Fruit fly (Drosophila melanogaster) whole organism, embryonic: ENCODE measurements around the gene CG12783.
A peak's percentile ranks its signal among the peaks of the same experiment; 100 is the strongest.

Experiments used
- Aef1 ChIP-seq: fragments of 200-800 bp; sonication (Bioruptor generic); IDR thresholded peaks from 3 replicates; pipeline ENCODE4 v1.3.6; 2022; ENCODE audit warnings: missing biosample characterization, missing genetic modification characterization
- BEAF-32 ChIP-seq: fragments of 200-800 bp; sonication (Bioruptor generic); optimal IDR thresholded peaks from 3 replicates; lab custom pipeline; 2017; ENCODE audit warnings: missing biosample characterization, missing genetic modification characterization, mild to moderate bottlenecking, moderate library complexity, missing genetic modification reagents
- CG10431 ChIP-seq: fragments of 200-800 bp; sonication (Bioruptor generic); optimal IDR thresholded peaks from 3 replicates; lab custom pipeline; 2018; ENCODE audit warnings: missing biosample characterization, mild to moderate bottlenecking, missing genetic modification characterization
- CG10565 ChIP-seq: fragments of 200-800 bp; sonication (Bioruptor generic); optimal IDR thresholded peaks from 3 replicates; lab custom pipeline; 2016; ENCODE audit warnings: missing biosample characterization, mild to moderate bottlenecking, missing genetic modification characterization
- CG10979 ChIP-seq: fragments of 200-800 bp; sonication (Bioruptor generic); optimal IDR thresholded peaks from 2 replicates; lab custom pipeline; 2018; ENCODE audit warnings: missing biosample characterization, mild to moderate bottlenecking, missing genetic modification characterization, moderate library complexity
- CG12299 ChIP-seq: fragments of 200-800 bp; sonication (Bioruptor generic); optimal IDR thresholded peaks from 2 replicates; lab custom pipeline; 2018; ENCODE audit warnings: missing biosample characterization, mild to moderate bottlenecking, missing genetic modification characterization
- CG13424 ChIP-seq: fragments of 200-800 bp; sonication (Bioruptor generic); optimal IDR thresholded peaks from 2 replicates; lab custom pipeline; 2019; ENCODE audit warnings: missing biosample characterization, mild to moderate bottlenecking, missing genetic modification characterization, moderate library complexity
- CG14014 ChIP-seq: fragments of 200-800 bp; sonication (Bioruptor generic); IDR thresholded peaks from 2 replicates; pipeline ENCODE4 v1.3.6; 2022; ENCODE audit warnings: missing biosample characterization, missing genetic modification characterization
- CG14667 ChIP-seq: fragments of 200-800 bp; sonication (Bioruptor generic); IDR thresholded peaks from 2 replicates; pipeline ENCODE4 v1.3.6; 2022; ENCODE audit warnings: missing biosample characterization, missing genetic modification characterization
- CG1529 ChIP-seq: fragments of 200-800 bp; sonication (Bioruptor generic); optimal IDR thresholded peaks from 3 replicates; lab custom pipeline; 2018; ENCODE audit warnings: missing biosample characterization, missing genetic modification characterization
- CG1647 ChIP-seq: fragments of 200-800 bp; sonication (Bioruptor generic); optimal IDR thresholded peaks from 3 replicates; lab custom pipeline; 2016; ENCODE audit warnings: missing biosample characterization, missing genetic modification characterization
- CG16815 ChIP-seq: fragments of 200-800 bp; sonication (Bioruptor generic); optimal IDR thresholded peaks from 3 replicates; lab custom pipeline; 2017; ENCODE audit warnings: missing biosample characterization, mild to moderate bottlenecking, missing genetic modification characterization
- CG17385 ChIP-seq: fragments of 200-800 bp; sonication (Bioruptor generic); optimal IDR thresholded peaks from 3 replicates; lab custom pipeline; 2018; ENCODE audit warnings: missing biosample characterization, mild to moderate bottlenecking, missing genetic modification characterization
- CG17912 ChIP-seq: fragments of 200-800 bp; sonication (Bioruptor generic); optimal IDR thresholded peaks from 2 replicates; lab custom pipeline; 2018; ENCODE audit warnings: missing biosample characterization, mild to moderate bottlenecking, missing genetic modification characterization
- CG30020 ChIP-seq: fragments of 200-800 bp; optimal IDR thresholded peaks from 2 replicates; lab custom pipeline; 2019; ENCODE audit warnings: missing biosample characterization, mild to moderate bottlenecking, missing genetic modification characterization, moderate library complexity
- CG30403 ChIP-seq: fragments of 200-800 bp; sonication (Bioruptor generic); optimal IDR thresholded peaks from 3 replicates; lab custom pipeline; 2016; ENCODE audit warnings: missing biosample characterization, missing genetic modification characterization
- CG33557 ChIP-seq: fragments of 200-800 bp; sonication (Bioruptor generic); optimal IDR thresholded peaks from 2 replicates; lab custom pipeline; 2019; ENCODE audit warnings: missing biosample characterization, mild to moderate bottlenecking, missing genetic modification characterization, moderate library complexity
- CG34224 ChIP-seq: fragments of 200-800 bp; sonication (Bioruptor generic); IDR thresholded peaks from 3 replicates; pipeline ENCODE4 v1.3.6; 2022; ENCODE audit warnings: missing biosample characterization, missing genetic modification characterization; ENCODE audit not compliant: partially characterized antibody
- CG42726 ChIP-seq: fragments of 200-800 bp; sonication (Bioruptor generic); IDR thresholded peaks from 2 replicates; pipeline ENCODE4 v1.3.6; 2022; ENCODE audit warnings: missing biosample characterization, missing genetic modification characterization; ENCODE audit not compliant: partially characterized antibody
- CG43689 ChIP-seq: fragments of 200-800 bp; sonication (Bioruptor generic); IDR thresholded peaks from 2 replicates; pipeline ENCODE4 v1.3.6; 2022; ENCODE audit warnings: missing biosample characterization, missing genetic modification characterization
- CG4617 ChIP-seq: fragments of 200-800 bp; sonication (Bioruptor generic); optimal IDR thresholded peaks from 3 replicates; lab custom pipeline; 2016; ENCODE audit warnings: missing biosample characterization, missing genetic modification characterization, borderline replicate concordance
- CG5245 ChIP-seq: fragments of 200-800 bp; sonication (Bioruptor generic); optimal IDR thresholded peaks from 3 replicates; lab custom pipeline; 2016; ENCODE audit warnings: missing biosample characterization, missing genetic modification characterization
- CG6175 ChIP-seq: fragments of 200-800 bp; sonication (Bioruptor generic); IDR thresholded peaks from 3 replicates; pipeline ENCODE4 v1.3.6; 2022; ENCODE audit warnings: missing biosample characterization, missing genetic modification characterization
- CG7556 ChIP-seq: fragments of 200-800 bp; sonication (Bioruptor generic); optimal IDR thresholded peaks from 2 replicates; lab custom pipeline; 2017; ENCODE audit warnings: missing biosample characterization, mild to moderate bottlenecking, missing genetic modification characterization
- CG8765 ChIP-seq: fragments of 200-800 bp; sonication (Bioruptor generic); IDR thresholded peaks from 2 replicates; pipeline ENCODE4 v1.3.6; 2022; ENCODE audit warnings: missing biosample characterization, missing genetic modification characterization
- CG9609 ChIP-seq: fragments of 200-800 bp; sonication (Bioruptor generic); optimal IDR thresholded peaks from 3 replicates; lab custom pipeline; 2016; ENCODE audit warnings: missing biosample characterization, missing genetic modification characterization
- Dref ChIP-seq: fragments of 200-800 bp; sonication (Bioruptor generic); IDR thresholded peaks from 2 replicates; pipeline ENCODE4 v1.3.6; 2022; ENCODE audit warnings: missing biosample characterization, missing genetic modification characterization
- ERR ChIP-seq: fragments of 200-800 bp; sonication (Bioruptor generic); optimal IDR thresholded peaks from 2 replicates; lab custom pipeline; 2016; ENCODE audit warnings: missing biosample characterization, missing genetic modification characterization
- HHEX ChIP-seq: fragments of 200-800 bp; sonication (Bioruptor generic); optimal IDR thresholded peaks from 3 replicates; lab custom pipeline; 2017; ENCODE audit warnings: missing biosample characterization, mild to moderate bottlenecking, missing genetic modification characterization, missing genetic modification reagents
- HLH54F ChIP-seq: fragments of 200-800 bp; sonication (Bioruptor generic); optimal IDR thresholded peaks from 3 replicates; lab custom pipeline; 2016; ENCODE audit warnings: missing biosample characterization, missing genetic modification characterization
- Hand ChIP-seq: fragments of 200-800 bp; sonication (Bioruptor generic); optimal IDR thresholded peaks from 2 replicates; lab custom pipeline; 2017; ENCODE audit warnings: mild to moderate bottlenecking, missing biosample characterization, missing genetic modification reagents, missing genetic modification characterization
- Max ChIP-seq: fragments of 200-800 bp; sonication (Bioruptor generic); optimal IDR thresholded peaks from 2 replicates; lab custom pipeline; 2016; ENCODE audit warnings: missing biosample characterization, mild to moderate bottlenecking, missing genetic modification characterization
- Rfx ChIP-seq: fragments of 200-800 bp; sonication (Bioruptor generic); IDR thresholded peaks from 2 replicates; pipeline ENCODE4 v1.3.6; 2022; ENCODE audit warnings: missing biosample characterization, missing genetic modification characterization
- TFAM ChIP-seq: fragments of 200-800 bp; sonication (Bioruptor generic); optimal IDR thresholded peaks from 2 replicates; lab custom pipeline; 2017; ENCODE audit warnings: missing biosample characterization, missing genetic modification characterization, inconsistent platforms
- YL-1 ChIP-seq: fragments of 200-800 bp; sonication (Bioruptor generic); optimal IDR thresholded peaks from 3 replicates; lab custom pipeline; 2017; ENCODE audit warnings: missing biosample characterization, mild to moderate bottlenecking, missing genetic modification characterization
- da ChIP-seq: fragments of 200-800 bp; sonication (Bioruptor generic); optimal IDR thresholded peaks from 2 replicates; lab custom pipeline; 2016; ENCODE audit warnings: missing biosample characterization, missing genetic modification characterization
- dmrt99B ChIP-seq: fragments of 200-800 bp; sonication (Bioruptor generic); optimal IDR thresholded peaks from 2 replicates; lab custom pipeline; 2018; ENCODE audit warnings: missing biosample characterization, mild to moderate bottlenecking, missing genetic modification characterization, moderate library complexity
- ems ChIP-seq: fragments of 200-800 bp; sonication (Bioruptor generic); optimal IDR thresholded peaks from 3 replicates; lab custom pipeline; 2016; ENCODE audit warnings: missing biosample characterization, missing genetic modification characterization
- gem ChIP-seq: fragments of 200-800 bp; sonication (Bioruptor generic); optimal IDR thresholded peaks from 2 replicates; lab custom pipeline; 2019; ENCODE audit warnings: missing biosample characterization, mild to moderate bottlenecking, missing genetic modification characterization, moderate library complexity
- hth ChIP-seq: fragments of >200 bp; optimal IDR thresholded peaks from 2 replicates; lab custom pipeline; 2017; ENCODE audit warnings: inconsistent platforms
- ind ChIP-seq: fragments of 200-800 bp; sonication (Bioruptor generic); optimal IDR thresholded peaks from 3 replicates; lab custom pipeline; 2016; ENCODE audit warnings: missing biosample characterization, missing genetic modification characterization
- nmo ChIP-seq: fragments of 200-800 bp; sonication (Bioruptor generic); optimal IDR thresholded peaks from 2 replicates; lab custom pipeline; 2018; ENCODE audit warnings: missing biosample characterization, mild to moderate bottlenecking, missing genetic modification characterization, moderate library complexity
- oc ChIP-seq: fragments of 200-800 bp; sonication (Bioruptor generic); optimal IDR thresholded peaks from 2 replicates; lab custom pipeline; 2018; ENCODE audit warnings: missing biosample characterization, mild to moderate bottlenecking, missing genetic modification characterization, moderate library complexity
- otp ChIP-seq: fragments of 200-800 bp; sonication (Bioruptor generic); IDR thresholded peaks from 3 replicates; pipeline ENCODE4, ENCODE4 v1.3.6; 2022; ENCODE audit warnings: missing biosample characterization, missing genetic modification characterization
- prd ChIP-seq, 3 experiments: fragments of >200 bp in 2 of 3; fragments of 200-800 bp in 1 of 3; sonication (Bioruptor generic) in 1 of 3; optimal IDR thresholded peaks in 2 of 3; IDR thresholded peaks in 1 of 3; 2 replicates in 2 of 3; 3 replicates in 1 of 3; pipeline versions ENCODE4 v1.3.6 to Lab custom; 2017 to 2022; ENCODE audit warnings: missing biosample characterization in 1 of 3, missing genetic modification characterization in 1 of 3
- schlank ChIP-seq: fragments of 200-800 bp; sonication (Bioruptor generic); optimal IDR thresholded peaks from 2 replicates; lab custom pipeline; 2018; ENCODE audit warnings: missing biosample characterization, mild to moderate bottlenecking, missing genetic modification characterization
- sisA ChIP-seq: fragments of 200-800 bp; sonication (Bioruptor generic); IDR thresholded peaks from 2 replicates; pipeline ENCODE4 v1.3.6; 2022; ENCODE audit warnings: missing biosample characterization, missing genetic modification characterization
- sr ChIP-seq: fragments of 200-800 bp; sonication (Bioruptor generic); IDR thresholded peaks from 3 replicates; pipeline ENCODE4 v1.3.6; 2022; ENCODE audit warnings: missing biosample characterization, missing genetic modification characterization
- tin ChIP-seq: fragments of 200-800 bp; sonication (Bioruptor generic); optimal IDR thresholded peaks from 3 replicates; lab custom pipeline; 2016; ENCODE audit warnings: missing biosample characterization, missing genetic modification characterization
- ttk ChIP-seq: fragments of 200-800 bp; sonication (Bioruptor generic); IDR thresholded peaks from 2 replicates; pipeline ENCODE4 v2.1.2; 2022; ENCODE audit warnings: missing biosample characterization, missing genetic modification characterization
- zen2 ChIP-seq: fragments of 200-800 bp; sonication (Bioruptor generic); IDR thresholded peaks from 3 replicates; pipeline ENCODE4 v1.3.6; 2022; ENCODE audit warnings: missing biosample characterization, missing genetic modification characterization; ENCODE audit not compliant: partially characterized antibody

CG12783 gene

dm6 chr3R:16630564-16630963 is 17.4 kb upstream of the CG12783 start (continued):
- TF ChIP-seq CG9609 (GFP tag; lab: Kevin White, UChicago): no peak
- no peak for TF ChIP-seq CG12299
- no peak for TF ChIP-seq otp
- TF ChIP-seq ttk (GFP tag; lab: Robert Waterston, UW): no peak
- peak; percentile 25 for TF ChIP-seq nmo (GFP tag; lab: Kevin White, UChicago)
- TF ChIP-seq CG14014 (GFP tag; lab: Robert Waterston, UW): no peak
- no peak for TF ChIP-seq CG30020 (tag; lab: Kevin White, UChicago)
- TF ChIP-seq CG33557: peak; percentile 54
- TF ChIP-seq ind (GFP tag; lab: Kevin White, UChicago): no peak
- no peak for TF ChIP-seq Hand (GFP tag; lab: Kevin White, UChicago)
- no peak for TF ChIP-seq CG30403 (GFP tag; lab: Kevin White, UChicago)
- no peak for TF ChIP-seq CG17912
- TF ChIP-seq da: no peak
- TF ChIP-seq zen2: no peak
- no peak for TF ChIP-seq Rfx (GFP tag; lab: Robert Waterston, UW)
- TF ChIP-seq CG1529: no peak
- TF ChIP-seq schlank (tag; lab: Kevin White, UChicago): no peak
- TF ChIP-seq CG8765 (GFP tag; lab: Robert Waterston, UW): peak; percentile 20; the same call in 1 of the 2 replicates
- TF ChIP-seq CG1647 (GFP tag; lab: Kevin White, UChicago): no peak
- no peak for TF ChIP-seq CG34224 (GFP tag; lab: Robert Waterston, UW)
- TF ChIP-seq ERR (GFP tag; lab: Kevin White, UChicago): no peak
- TF ChIP-seq Dref (GFP tag; lab: Robert Waterston, UW): no peak
- TF ChIP-seq CG17385 (GFP tag; lab: Kevin White, UChicago): no peak
- TF ChIP-seq CG42726: no peak
- TF ChIP-seq hth: no peak
- no peak for TF ChIP-seq CG10565
- no peak for TF ChIP-seq CG5245 (GFP tag; lab: Kevin White, UChicago)
- TF ChIP-seq dmrt99B (tag; lab: Kevin White, UChicago): no peak
- TF ChIP-seq oc (tag; lab: Kevin White, UChicago): no peak
- TF ChIP-seq CG13424 (tag; lab: Kevin White, UChicago): peak; percentile 24
- no peak for TF ChIP-seq prd (optimal IDR thresholded peaks at IDR 0.05; lab: Kevin White, UChicago)
- TF ChIP-seq prd (GFP tag; IDR thresholded peaks at IDR 0.05; lab: Robert Waterston, UW): peak; percentile 54; the same call in 2 of the 3 replicates
- peak; percentile 3 for TF ChIP-seq HLH54F (GFP tag; lab: Kevin White, UChicago)
- TF ChIP-seq TFAM (GFP tag; lab: Kevin White, UChicago): no peak
- no peak for TF ChIP-seq CG6175
- no peak for TF ChIP-seq HHEX (GFP tag; lab: Kevin White, UChicago)
- peak; percentile 47 for TF ChIP-seq CG7556 (GFP tag; lab: Kevin White, UChicago)
- no peak for TF ChIP-seq CG4617 (GFP tag; lab: Kevin White, UChicago)
- peak; percentile 2 for TF ChIP-seq tin (GFP tag; lab: Kevin White, UChicago)
- no peak for TF ChIP-seq ems (GFP tag; lab: Kevin White, UChicago)
- TF ChIP-seq Aef1 (GFP tag; lab: Robert Waterston, UW): no peak
- TF ChIP-seq CG16815 (GFP tag; lab: Kevin White, UChicago): peak; percentile 16
- peak; percentile 32 for TF ChIP-seq CG10979 (tag; lab: Kevin White, UChicago)
- no peak for TF ChIP-seq BEAF-32
- TF ChIP-seq Max (GFP tag; lab: Kevin White, UChicago): peak; percentile 11
- no peak for TF ChIP-seq sr (GFP tag; lab: Robert Waterston, UW)
- no peak for TF ChIP-seq CG14667 (GFP tag; lab: Robert Waterston, UW)
- TF ChIP-seq gem (tag; lab: Kevin White, UChicago): peak; percentile 63
- no peak for TF ChIP-seq CG43689 (GFP tag; lab: Robert Waterston, UW)
- no peak for TF ChIP-seq YL-1 (GFP tag; lab: Kevin White, UChicago)
- TF ChIP-seq sisA (GFP tag; lab: Robert Waterston, UW): no peak
- TF ChIP-seq CG10431 (GFP tag; lab: Kevin White, UChicago): no peak
